Fruit fly (Drosophila melanogaster) whole organism, wandering third instar larva: Measurements from ENCODE around the gene rtet.

ENCODE experiments used
- Abd-B ChIP-seq: fragments of >200 bp; optimal IDR thresholded peaks from 2 replicates; lab custom pipeline; 2017; ENCODE audit warnings: missing biosample characterization, missing genetic modification characterization
- CrebA ChIP-seq: fragments of 200-800 bp; sonication (Bioruptor generic); optimal IDR thresholded peaks from 2 replicates; lab custom pipeline; 2016; ENCODE audit warnings: missing biosample characterization, mild to moderate bottlenecking, missing genetic modification characterization, borderline replicate concordance
- Hr78 ChIP-seq: fragments of >200 bp; optimal IDR thresholded peaks from 2 replicates; lab custom pipeline; 2017; ENCODE audit warnings: missing biosample characterization, missing genetic modification characterization
- Hr83 ChIP-seq: fragments of 200-300 bp; sonication (Bioruptor generic); optimal IDR thresholded peaks from 2 replicates; lab custom pipeline; 2016; ENCODE audit warnings: missing biosample characterization, mild to moderate bottlenecking, missing genetic modification characterization, moderate library complexity; ENCODE audit not compliant: poor library complexity, severe bottlenecking
- Myc ChIP-seq: fragments of >200 bp; optimal IDR thresholded peaks from 2 replicates; lab custom pipeline; 2017
- foxo ChIP-seq, 2 experiments: fragments of 200-800 bp; sonication (Bioruptor generic); optimal IDR thresholded peaks; 2 replicates in 1 of 2; 3 replicates in 1 of 2; lab custom pipeline; 2016 to 2017; ENCODE audit warnings: missing biosample characterization in 2 of 2, missing genetic modification characterization in 2 of 2
- fru ChIP-seq: fragments of 200-800 bp; sonication (Bioruptor generic); optimal IDR thresholded peaks from 3 replicates; lab custom pipeline; 2016; ENCODE audit warnings: missing biosample characterization, mild to moderate bottlenecking, missing genetic modification characterization
- pan ChIP-seq: fragments of >200 bp; optimal IDR thresholded peaks from 2 replicates; lab custom pipeline; 2017
- psq ChIP-seq: fragments of 200-800 bp; sonication (Bioruptor generic); optimal IDR thresholded peaks from 3 replicates; lab custom pipeline; 2017; ENCODE audit warnings: missing biosample characterization, mild to moderate bottlenecking, missing genetic modification characterization, moderate library complexity
- usp ChIP-seq: fragments of >200 bp; optimal IDR thresholded peaks from 2 replicates; lab custom pipeline; 2017; ENCODE audit warnings: missing biosample characterization, missing genetic modification characterization

dm6 chr3R:21127352-21127985 is 19.2 kb downstream of the rtet start, which contains the start of the genes slmb and CG5793:
- TF ChIP-seq Hr83 (GFP tag; lab: Kevin White, UChicago) (peak; percentile 80), Abd-B (GFP tag; lab: Kevin White, UChicago) (no peak), psq (GFP tag; lab: Kevin White, UChicago) (peak; percentile 58), foxo (GFP tag; optimal IDR thresholded peaks at IDR 0.05; lab: Kevin White, UChicago) (peak in 1 of 2 experiments; percentile 82), Myc (lab: Kevin White, UChicago) (peak; percentile 50), CrebA (no peak), usp (GFP tag; lab: Kevin White, UChicago) (no peak), fru (GFP tag; lab: Kevin White, UChicago) (no peak), pan (no peak), Hr78 (GFP tag; lab: Kevin White, UChicago) (no peak)
